Worm (Caenorhabditis elegans) whole organism, L3 larva: ENCODE data around the gene ZK688.10.

ENCODE experiments used
- R02D3.7 ChIP-seq: fragments of 150-350 bp; optimal IDR thresholded peaks from 2 replicates; lab custom pipeline; 2014; ENCODE audit warnings: missing biosample characterization, missing genetic modification characterization
- ZK546.5 ChIP-seq: sonication (generic microtip); optimal IDR thresholded peaks from 2 replicates; lab custom pipeline; 2017; ENCODE audit warnings: missing biosample characterization, missing genetic modification characterization
- ama-1 ChIP-seq: fragments of 150-350 bp; optimal IDR thresholded peaks from 2 replicates; lab custom pipeline; 2018
- mml-1 ChIP-seq: fragments of 150-350 bp; sonication (generic microtip); optimal IDR thresholded peaks from 3 replicates; lab custom pipeline; 2014; ENCODE audit warnings: missing biosample characterization, missing genetic modification characterization
- nhr-11 ChIP-seq: fragments of 150-350 bp; optimal IDR thresholded peaks from 2 replicates; lab custom pipeline; 2014; ENCODE audit warnings: missing biosample characterization, missing genetic modification characterization
- nhr-12 ChIP-seq: fragments of 150-350 bp; optimal IDR thresholded peaks from 2 replicates; lab custom pipeline; 2014; ENCODE audit warnings: missing biosample characterization, missing genetic modification characterization
- pha-4 ChIP-seq: fragments of 150-350 bp; optimal IDR thresholded peaks from 2 replicates; lab custom pipeline; 2014; ENCODE audit warnings: missing biosample characterization, missing genetic modification reagents, missing genetic modification characterization
- tbx-2 ChIP-seq: sonication (generic microtip); optimal IDR thresholded peaks from 2 replicates; lab custom pipeline; 2016; ENCODE audit warnings: mild to moderate bottlenecking, missing genetic modification characterization, missing compliant biosample characterization
- unc-39 ChIP-seq: sonication (generic microtip); optimal IDR thresholded peaks from 4 replicates; lab custom pipeline; 2017; ENCODE audit warnings: missing biosample characterization, missing genetic modification characterization

DNA sequence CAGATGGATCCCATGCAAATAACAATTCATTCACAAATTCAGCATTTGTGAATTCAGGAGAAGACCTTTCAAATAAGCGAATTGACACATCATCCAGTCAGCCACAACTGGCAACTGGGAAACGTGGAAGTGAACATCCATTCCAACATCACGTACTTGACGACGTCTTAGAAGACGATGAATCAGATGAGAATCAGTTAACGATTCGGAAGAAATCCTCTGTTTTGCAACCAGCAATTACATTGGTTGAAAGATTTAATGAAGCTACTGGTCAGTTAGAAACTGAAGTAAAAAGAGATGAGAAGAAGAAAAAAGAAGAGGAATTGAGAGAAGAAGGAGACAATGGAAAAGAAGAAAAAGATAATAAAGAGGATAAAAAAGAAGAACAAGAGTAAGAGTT is 6.6 kb upstream of the ZK688.10 start:
- TF ChIP-seq ama-1 (lab: Kevin White, UChicago) (no peak), nhr-11 (no peak), tbx-2 (tag; lab: Kevin White, UChicago) (no peak), nhr-12 (tag; lab: Kevin White, UChicago) (no peak), unc-39 (tag; lab: Kevin White, UChicago) (no peak), R02D3.7 (no peak), mml-1 (tag; lab: Kevin White, UChicago) (no peak), pha-4 (tag; lab: Kevin White, UChicago) (no peak), ZK546.5 (tag; lab: Kevin White, UChicago) (no peak)
